Fruit fly (Drosophila melanogaster): Measurements from ENCODE around the gene CG6659.

Gene CG6659

DNA sequence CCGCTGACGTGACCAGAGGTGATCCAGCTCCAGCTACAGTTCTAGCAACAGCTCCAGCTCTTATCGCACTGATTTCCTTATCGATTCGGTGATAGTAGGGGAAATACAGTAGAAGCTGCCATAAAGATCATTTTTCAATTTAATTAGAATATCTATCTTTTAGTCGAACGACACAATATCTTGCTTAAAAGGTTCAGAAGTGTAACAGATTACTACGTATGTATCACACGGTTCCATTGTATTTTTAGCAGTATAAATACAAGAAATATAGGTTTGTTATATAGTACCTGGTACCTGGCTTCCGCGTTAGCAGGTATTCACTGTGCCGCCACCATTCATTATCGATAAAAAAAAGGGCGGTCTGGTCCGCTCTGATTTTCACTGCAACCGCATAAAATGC is 12.2 kb downstream of the CG6659 start:
- TF ChIP-seq CG17801 (GFP tag; optimal IDR thresholded peaks at IDR 0.05; ENCODE audit: partially characterized antibody) = peak; percentile 76

DNA sequence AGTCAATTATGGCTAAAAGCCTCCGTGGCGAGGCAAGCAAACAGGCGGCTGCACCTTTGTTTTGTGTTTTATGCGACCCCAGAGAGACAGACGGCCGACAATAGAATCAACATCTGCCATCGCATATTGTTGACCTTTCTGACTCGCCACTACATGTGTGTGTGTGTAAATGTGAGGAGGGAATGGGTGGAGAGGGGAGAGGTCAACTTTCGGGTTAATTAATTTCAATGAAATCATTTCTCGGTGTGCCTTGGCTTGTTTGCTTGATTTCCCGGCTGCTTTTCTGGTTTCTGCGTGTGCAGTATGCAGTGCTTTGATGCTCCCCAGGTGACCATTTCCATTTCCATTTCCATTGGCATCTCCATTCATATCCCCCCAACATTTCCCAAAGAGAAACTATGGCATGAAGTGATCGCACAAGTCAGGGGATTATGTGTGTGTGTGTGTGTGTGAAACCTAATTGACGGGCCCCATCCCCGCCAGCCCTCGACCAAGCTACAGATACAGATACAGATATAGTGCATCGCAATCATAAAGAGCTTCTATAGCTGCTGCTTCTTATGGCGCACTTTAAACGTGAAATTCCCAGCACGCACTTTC is 13.9 kb downstream of the CG6659 start:
- no peak for TF ChIP-seq CG17801 (GFP tag; optimal IDR thresholded peaks at IDR 0.05; ENCODE audit: partially characterized antibody)

- no peak for TF ChIP-seq CG17801 (GFP tag; optimal IDR thresholded peaks at IDR 0.05; ENCODE audit: partially characterized antibody)
These were observed 20.7 kb downstream of the CG6659 start for dm6 chrX:18636275-18636947.

DNA sequence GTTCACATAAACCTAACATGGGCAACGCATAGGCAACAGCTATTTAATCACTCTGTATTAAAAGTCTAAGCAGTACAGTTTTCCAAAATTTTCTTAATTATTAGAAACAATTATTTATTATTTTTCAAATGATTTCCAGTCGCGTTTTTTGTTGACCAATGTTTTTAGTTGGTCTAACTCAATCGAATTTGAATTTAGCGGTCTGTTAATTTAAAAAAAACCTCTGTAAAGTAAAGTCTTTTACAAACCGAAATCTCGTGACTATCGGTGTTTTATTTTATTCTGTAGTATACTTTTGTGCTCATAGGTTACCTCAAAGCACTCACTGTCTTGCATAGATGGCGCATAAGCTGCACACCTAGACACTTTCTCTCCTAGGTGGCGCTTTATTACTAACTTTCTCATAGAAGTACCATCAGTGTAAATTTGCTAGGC is 22.0 kb downstream of the CG6659 start:
- TF ChIP-seq CG17801 (GFP tag; optimal IDR thresholded peaks at IDR 0.05; ENCODE audit: partially characterized antibody) = no peak

- peak; percentile 6 for TF ChIP-seq CG17801 (GFP tag; optimal IDR thresholded peaks at IDR 0.05; ENCODE audit: partially characterized antibody)
These were observed 22.4 kb downstream of the CG6659 start, which contains the start of gene wgn for dm6 chrX:18634716-18635115. TSS of gene wgn (minus strand) at chrX:18634908.

DNA sequence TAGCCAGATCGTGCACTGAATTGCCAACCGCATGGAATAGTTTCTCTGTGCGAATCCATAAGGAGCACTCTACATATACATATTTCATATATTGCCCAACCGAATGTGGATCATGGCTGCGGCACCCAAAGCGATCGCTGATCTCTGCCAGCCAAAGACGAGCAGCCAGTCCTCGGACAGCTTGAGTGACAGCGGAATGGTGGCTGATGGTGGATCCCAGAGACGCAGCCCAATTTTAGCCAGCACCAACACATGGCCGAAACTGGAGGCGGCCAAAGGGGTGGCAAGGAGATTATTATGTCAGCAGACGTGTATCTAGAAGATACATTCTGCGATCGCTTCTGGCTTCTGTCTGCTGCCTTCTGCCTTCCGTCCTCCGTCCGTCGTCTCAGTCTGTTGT is 26.1 kb downstream of the CG6659 start:
- no peak for TF ChIP-seq CG17801 (GFP tag; optimal IDR thresholded peaks at IDR 0.05; ENCODE audit: partially characterized antibody)

DNA sequence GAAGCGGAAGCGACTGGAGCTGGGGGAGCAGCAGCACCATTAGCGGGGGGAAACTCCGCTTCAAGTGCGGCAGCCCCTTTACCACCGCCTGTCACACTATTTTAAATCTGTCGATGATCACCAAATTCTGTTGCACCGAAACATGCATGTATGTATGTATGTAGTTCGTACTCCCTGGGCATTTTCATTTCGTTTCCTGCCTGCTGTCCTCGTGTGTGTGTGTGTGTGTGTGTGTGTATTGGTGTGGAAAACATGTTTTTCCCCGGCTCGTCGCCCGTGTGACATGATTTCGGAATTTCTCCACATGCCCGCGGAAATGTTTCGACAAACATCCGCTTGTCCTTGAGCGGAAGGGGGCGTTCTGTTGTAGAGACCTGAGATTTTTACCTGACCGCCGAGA is 30.1 kb downstream of the CG6659 start:
- no peak for TF ChIP-seq CG17801 (GFP tag; optimal IDR thresholded peaks at IDR 0.05; ENCODE audit: partially characterized antibody)

- no peak for TF ChIP-seq CG17801 (GFP tag; optimal IDR thresholded peaks at IDR 0.05; ENCODE audit: partially characterized antibody)
These were observed 35.3 kb downstream of the CG6659 start for dm6 chrX:18621649-18622346.

DNA sequence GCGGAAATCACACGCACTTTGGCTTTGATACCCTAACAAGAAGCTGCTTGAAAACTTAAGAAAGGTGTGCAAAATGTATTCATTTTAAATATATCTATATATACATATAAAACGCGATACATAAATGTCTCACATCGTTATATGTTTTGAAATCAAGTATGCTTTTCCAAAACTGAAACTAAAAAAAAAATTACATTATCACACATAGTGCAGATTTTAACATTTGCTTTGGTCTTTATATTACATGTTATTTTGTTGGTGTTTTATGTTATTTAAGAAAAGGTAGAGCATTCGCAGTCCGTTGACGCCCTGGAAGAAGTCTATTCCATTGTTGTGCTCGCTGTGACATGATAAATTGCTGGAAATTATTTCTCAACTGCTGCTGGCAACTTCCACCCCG is 39.0 kb downstream of the CG6659 start:
- TF ChIP-seq CG17801 (GFP tag; optimal IDR thresholded peaks at IDR 0.05; ENCODE audit: partially characterized antibody) = no peak

- no peak for TF ChIP-seq CG17801 (GFP tag; optimal IDR thresholded peaks at IDR 0.05; ENCODE audit: partially characterized antibody)
These were observed 39.6 kb downstream of the CG6659 start, which contains the start of gene CG15040 for dm6 chrX:18617489-18617888. TSS of gene CG15040 (minus strand) at chrX:18617589.

- no peak for TF ChIP-seq CG17801 (GFP tag; optimal IDR thresholded peaks at IDR 0.05; ENCODE audit: partially characterized antibody)
These were observed 43.7 kb downstream of the CG6659 start for dm6 chrX:18613434-18613833.
